Worm (Caenorhabditis elegans) whole organism, L4/young adult: ENCODE results near the gene daf-9.

Source experiments
- W03F9.2 ChIP-seq: fragments of 150-350 bp; optimal IDR thresholded peaks from 2 replicates; lab custom pipeline; 2014; ENCODE audit warnings: missing biosample characterization, missing genetic modification characterization
- him-1 ChIP-seq: sonication (generic microtip); optimal IDR thresholded peaks from 2 replicates; lab custom pipeline; 2016; ENCODE audit warnings: missing genotype, missing genetic modification reagents, missing genetic modification characterization, missing compliant biosample characterization

ce11 chrX:6169252-6169651 is 27.5 kb upstream of the daf-9 start, which contains the start of gene T25B2.2:
- TF ChIP-seq W03F9.2 (tag; lab: Kevin White, UChicago) (no peak), him-1 (no peak)
